Worm (Caenorhabditis elegans): ENCODE data around the gene smcr-8.

ce11 chrIII:5021689-5022088 lies 22.5 kb downstream of the smcr-8 start, which contains the start of gene R144.3:
- no peak for TF ChIP-seq flt-1 (GFP tag; IDR thresholded peaks at IDR 0.05)
- TF ChIP-seq ztf-29 (GFP tag; IDR thresholded peaks at IDR 0.05), result no peak
- no peak for TF ChIP-seq klf-2 (GFP tag; conservative IDR thresholded peaks at IDR 0.05)
- TF ChIP-seq cog-1 (tag; optimal IDR thresholded peaks at IDR 0.05), result no peak
- no peak for TF ChIP-seq ztf-23 (GFP tag; IDR thresholded peaks at IDR 0.05)
- no peak for TF ChIP-seq tab-1 (GFP tag; IDR thresholded peaks at IDR 0.05)
- no peak for TF ChIP-seq med-1 (GFP tag; optimal IDR thresholded peaks at IDR 0.05; ENCODE audit: insufficient read depth)
